Fruit fly (Drosophila melanogaster): ENCODE measurements around the gene bt.

- TF ChIP-seq ttk (optimal IDR thresholded peaks at IDR 0.05) (no peak), psq (optimal IDR thresholded peaks at IDR 0.05) (no peak), Myc (optimal IDR thresholded peaks at IDR 0.05) (no peak), insv (optimal IDR thresholded peaks at IDR 0.05) (no peak)
Observed at dm6 chr4:694917-695720, 29.1 kb upstream of the bt start.
